Worm (Caenorhabditis elegans): ENCODE data around the gene Y17G9B.5.
A peak's percentile ranks its signal among the peaks of the same experiment; 100 is the strongest.
"Not testable (repeated sequence)": the region's sequence is repeated elsewhere in the genome, so short reads cannot be mapped to it uniquely, and the experiment has no call there.

The Y17G9B.5 gene

DNA sequence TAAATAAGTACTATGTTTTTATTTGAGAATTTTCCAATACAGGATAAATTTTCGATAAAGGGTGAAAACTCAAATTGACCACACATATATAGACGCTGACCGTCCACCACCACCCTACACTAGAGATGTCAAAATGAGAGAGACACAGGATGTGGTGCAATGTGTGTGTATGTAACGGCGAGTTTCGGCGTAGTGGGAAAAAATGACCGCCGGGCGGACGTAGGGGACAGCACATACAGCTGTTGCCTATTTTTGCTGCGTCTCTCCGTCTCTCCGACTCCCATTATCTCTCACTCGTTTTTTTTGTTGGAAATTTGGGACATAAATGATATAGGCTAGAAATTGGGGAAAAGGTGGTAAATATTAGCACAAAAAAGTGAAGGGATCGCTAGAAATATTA is 31.1 kb downstream of the Y17G9B.5 start:
- no peak for TF ChIP-seq rpc-1 (optimal IDR thresholded peaks at IDR 0.05)
- no peak for TF ChIP-seq rpc-1 (tag; optimal IDR thresholded peaks at IDR 0.05)
- no peak for TF ChIP-seq tlf-1 (GFP tag; optimal IDR thresholded peaks at IDR 0.05)
- peak; percentile 67 for TF ChIP-seq hmg-1.2 (GFP tag; IDR thresholded peaks at IDR 0.05)

- TF ChIP-seq hmg-1.2 (GFP tag; IDR thresholded peaks at IDR 0.05) (peak; percentile 34; the same call in 1 of the 2 replicates), egrh-3 (GFP tag; IDR thresholded peaks at IDR 0.05) (peak; percentile 58; the same call in 1 of the 2 replicates), snpc-4 (tag; optimal IDR thresholded peaks at IDR 0.05) (peak in 1 of 4 experiments; percentile 52), tbp1 (GFP tag; optimal IDR thresholded peaks at IDR 0.05) (peak; percentile 5)
- TF ChIP-seq snpc-4 (GFP tag; optimal IDR thresholded peaks at IDR 0.05) = not testable (repeated sequence)
These were observed 34.6 kb downstream of the Y17G9B.5 start for ce11 chrIV:4784687-4785086.

DNA sequence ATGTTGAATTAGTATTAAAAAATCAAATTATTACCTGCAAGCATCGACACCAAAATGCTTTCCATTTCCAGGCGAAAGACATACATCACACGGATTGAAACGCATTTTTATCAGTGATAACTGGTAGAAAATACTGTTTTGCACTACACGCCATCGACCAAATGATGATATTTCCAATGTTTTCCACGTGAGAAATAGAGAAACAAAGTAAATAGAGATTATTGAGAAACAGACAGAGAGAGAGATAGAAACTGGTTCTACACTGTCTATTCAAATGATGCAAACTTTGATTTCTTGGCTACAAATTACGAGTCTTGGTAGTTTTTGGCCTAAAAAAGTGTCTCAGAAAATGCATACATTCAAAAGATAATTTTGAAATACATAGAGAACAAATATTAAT is 38.3 kb downstream of the Y17G9B.5 start, which contains the start of gene nhr-104:
TSS of gene nhr-104 (minus strand) at position 361 of the 400 bp plus-strand sequence.
- TF ChIP-seq B0035.1 (tag; optimal IDR thresholded peaks at IDR 0.05) (no peak), pha-4 (tag; optimal IDR thresholded peaks at IDR 0.05) (peak; percentile 56), hsf-1 (GFP tag; IDR thresholded peaks at IDR 0.05) (no peak), lin-40 (tag; optimal IDR thresholded peaks at IDR 0.05) (peak; percentile 45), hmg-1.2 (GFP tag; IDR thresholded peaks at IDR 0.05) (peak; percentile 45; the same call in 1 of the 2 replicates), K11D2.4 (GFP tag; IDR thresholded peaks at IDR 0.05) (no peak), nhr-80 (tag; optimal IDR thresholded peaks at IDR 0.05) (peak; percentile 80), attf-5 (GFP tag; optimal IDR thresholded peaks at IDR 0.05) (peak; percentile 38), xnd-1 (tag; optimal IDR thresholded peaks at IDR 0.05) (no peak)

ce11 chrIV:4789445-4789844 is 39.4 kb downstream of the Y17G9B.5 start, which contains the start of gene R11E3.1:
TSS of gene R11E3.1 (plus strand) at chrIV:4789745.
- no peak for TF ChIP-seq lir-1 (GFP tag; conservative IDR thresholded peaks at IDR 0.05)
- TF ChIP-seq lag-1 (GFP tag; IDR thresholded peaks at IDR 0.05) = no peak
- TF ChIP-seq B0336.3 (GFP tag; IDR thresholded peaks at IDR 0.05) = no peak
- no peak for TF ChIP-seq nhr-179 (tag; optimal IDR thresholded peaks at IDR 0.05)
- TF ChIP-seq akir-1 (GFP tag; optimal IDR thresholded peaks at IDR 0.05) = no peak
- TF ChIP-seq repo-1 (tag; optimal IDR thresholded peaks at IDR 0.05) = no peak
- no peak for TF ChIP-seq cebp-1 (GFP tag; IDR thresholded peaks at IDR 0.05)
- TF ChIP-seq cebp-1 (tag; optimal IDR thresholded peaks at IDR 0.05) = no peak
- no peak for TF ChIP-seq zim-3 (tag; optimal IDR thresholded peaks at IDR 0.05)

- 0 out of 2 replicates have a peak, but pooled peaks have one; percentile 9 for TF ChIP-seq hmg-1.2 (GFP tag; IDR thresholded peaks at IDR 0.05)
- no peak for TF ChIP-seq ztf-25 (GFP tag; IDR thresholded peaks at IDR 0.05)
These were observed 45.1 kb downstream of the Y17G9B.5 start for ce11 chrIV:4795111-4795510.

- TF ChIP-seq snpc-1.1 (tag; optimal IDR thresholded peaks at IDR 0.05; ENCODE audit: insufficient read depth) (no peak), mcd-1 (GFP tag; IDR thresholded peaks at IDR 0.05) (peak; percentile 79), C17E4.6 (GFP tag; IDR thresholded peaks at IDR 0.05) (no peak), attf-3 (GFP tag; conservative IDR thresholded peaks at IDR 0.05) (no peak), K12H6.12 (tag; optimal IDR thresholded peaks at IDR 0.05) (no peak), hmg-1.2 (GFP tag; IDR thresholded peaks at IDR 0.05) (no peak), snpc-4 (GFP tag; optimal IDR thresholded peaks at IDR 0.05) (peak; percentile 15), snpc-4 (tag; optimal IDR thresholded peaks at IDR 0.05) (peak in 2 of 4 experiments; percentile 6 to 58), mel-28 (tag; optimal IDR thresholded peaks at IDR 0.05; ENCODE audit: borderline replicate concordance) (no peak), madf-3 (GFP tag; IDR thresholded peaks at IDR 0.05) (no peak), ama-1 (optimal IDR thresholded peaks at IDR 0.05) (no peak), ama-1 (GFP tag; optimal IDR thresholded peaks at IDR 0.05) (peak in 1 of 2 experiments; percentile 44), snpc-3.4 (tag; optimal IDR thresholded peaks at IDR 0.05) (peak; percentile 27), hsf-1 (GFP tag; IDR thresholded peaks at IDR 0.05) (no peak), attf-5 (GFP tag; optimal IDR thresholded peaks at IDR 0.05) (peak; percentile 40), lin-40 (tag; optimal IDR thresholded peaks at IDR 0.05) (peak; percentile 3), rec-8 (tag; optimal IDR thresholded peaks at IDR 0.05) (no peak), F55B11.4 (tag; optimal IDR thresholded peaks at IDR 0.05; ENCODE audit: borderline replicate concordance, insufficient read depth) (no peak), egrh-3 (GFP tag; IDR thresholded peaks at IDR 0.05) (no peak)
These were observed 49.1 kb downstream of the Y17G9B.5 start, which contains the start of gene eor-1 for ce11 chrIV:4799114-4799513. TSS of gene eor-1 (minus strand) at chrIV:4799178.

Data from whole organism, young adult.